Fruit fly (Drosophila melanogaster) whole organism, pupa: ENCODE results near the gene Fer1HCH.

Experiments
- CG10348 ChIP-seq: fragments of 200-800 bp; sonication (Bioruptor generic); IDR thresholded peaks from 2 replicates; pipeline ENCODE4 v1.3.6; 2022; ENCODE audit warnings: missing biosample characterization, missing genetic modification characterization
- CG12605 ChIP-seq: fragments of 200-800 bp; sonication (Bioruptor generic); IDR thresholded peaks from 2 replicates; pipeline ENCODE4 v1.3.6; 2022; ENCODE audit warnings: missing biosample characterization, missing genetic modification characterization
- CG13204 ChIP-seq: fragments of 200-800 bp; sonication (Bioruptor generic); optimal IDR thresholded peaks from 2 replicates; lab custom pipeline; 2018; ENCODE audit warnings: missing biosample characterization, mild to moderate bottlenecking, missing genetic modification characterization, moderate library complexity
- CG14655 ChIP-seq: fragments of 200-800 bp; sonication (Bioruptor generic); optimal IDR thresholded peaks from 3 replicates; lab custom pipeline; 2017; ENCODE audit warnings: mild to moderate bottlenecking, missing biosample characterization, missing genetic modification reagents, missing genetic modification characterization
- CG15710 ChIP-seq: fragments of 200-800 bp; sonication (Bioruptor generic); optimal IDR thresholded peaks from 2 replicates; lab custom pipeline; 2018; ENCODE audit warnings: missing biosample characterization, mild to moderate bottlenecking, missing genetic modification characterization, moderate library complexity
- CG17806 ChIP-seq: fragments of 200-800 bp; sonication (Bioruptor generic); optimal IDR thresholded peaks from 2 replicates; lab custom pipeline; 2018; ENCODE audit warnings: missing biosample characterization, mild to moderate bottlenecking, missing genetic modification characterization, moderate library complexity
- CG32121 ChIP-seq: fragments of 200-800 bp; sonication (Bioruptor generic); IDR thresholded peaks from 2 replicates; pipeline ENCODE4 v1.3.6; 2022; ENCODE audit warnings: missing biosample characterization, missing genetic modification characterization
- CG34367 ChIP-seq: fragments of 200-800 bp; sonication (Bioruptor generic); optimal IDR thresholded peaks from 2 replicates; lab custom pipeline; 2018; ENCODE audit warnings: missing biosample characterization, mild to moderate bottlenecking, missing genetic modification characterization
- CG4496 ChIP-seq: fragments of 200-800 bp; sonication (Bioruptor generic); IDR thresholded peaks from 3 replicates; pipeline ENCODE4 v1.3.6; 2022; ENCODE audit warnings: missing biosample characterization, missing genetic modification characterization
- CG8159 ChIP-seq: fragments of 200-800 bp; sonication (Bioruptor generic); optimal IDR thresholded peaks from 3 replicates; lab custom pipeline; 2018; ENCODE audit warnings: missing biosample characterization, mild to moderate bottlenecking, missing genetic modification characterization, moderate library complexity
- CG8301 ChIP-seq: fragments of 200-800 bp; sonication (Bioruptor generic); optimal IDR thresholded peaks from 2 replicates; lab custom pipeline; 2018; ENCODE audit warnings: missing biosample characterization, mild to moderate bottlenecking, missing genetic modification characterization
- CG9948 ChIP-seq: fragments of 200-800 bp; sonication (Bioruptor generic); optimal IDR thresholded peaks from 2 replicates; lab custom pipeline; 2018; ENCODE audit warnings: missing biosample characterization, mild to moderate bottlenecking, missing genetic modification characterization, moderate library complexity
- D1 ChIP-seq: fragments of 200-800 bp; sonication (Bioruptor generic); optimal IDR thresholded peaks from 2 replicates; lab custom pipeline; 2018; ENCODE audit warnings: missing biosample characterization, mild to moderate bottlenecking, missing genetic modification characterization, moderate library complexity
- EcR ChIP-seq: fragments of 200-800 bp; sonication (Bioruptor generic); optimal IDR thresholded peaks from 3 replicates; lab custom pipeline; 2019; ENCODE audit warnings: missing biosample characterization, missing genetic modification characterization, mild to moderate bottlenecking, moderate library complexity, missing genetic modification reagents
- Ets98B ChIP-seq: fragments of 200-800 bp; sonication (Bioruptor generic); IDR thresholded peaks from 2 replicates; pipeline ENCODE4 v1.3.6; 2022; ENCODE audit warnings: missing biosample characterization, missing genetic modification characterization
- Pif1A ChIP-seq: fragments of 200-800 bp; sonication (Bioruptor generic); optimal IDR thresholded peaks from 3 replicates; lab custom pipeline; 2016; ENCODE audit warnings: missing biosample characterization, missing genetic modification characterization
- Pif1B ChIP-seq: fragments of 200-800 bp; sonication (Bioruptor generic); optimal IDR thresholded peaks from 3 replicates; lab custom pipeline; 2016; ENCODE audit warnings: missing biosample characterization, missing genetic modification characterization
- Snoo ChIP-seq: fragments of 200-800 bp; sonication (Bioruptor generic); optimal IDR thresholded peaks from 3 replicates; lab custom pipeline; 2017; ENCODE audit warnings: missing biosample characterization, mild to moderate bottlenecking, missing genetic modification characterization, inconsistent platforms
- fd96Ca ChIP-seq: fragments of 200-800 bp; sonication (Bioruptor generic); IDR thresholded peaks from 3 replicates; pipeline ENCODE4 v1.3.6; 2022; ENCODE audit warnings: missing biosample characterization, missing genetic modification characterization
- gl ChIP-seq: fragments of 200-800 bp; sonication (Bioruptor generic); optimal IDR thresholded peaks from 2 replicates; lab custom pipeline; 2018; ENCODE audit warnings: missing biosample characterization, mild to moderate bottlenecking, missing genetic modification characterization
- rn ChIP-seq: fragments of 200-800 bp; sonication (Bioruptor generic); IDR thresholded peaks from 2 replicates; pipeline ENCODE4 v1.3.6; 2022; ENCODE audit warnings: missing biosample characterization, missing genetic modification characterization

Fer1HCH gene

dm6 chr3R:30338648-30339038 lies 49.3 kb downstream of the Fer1HCH start:
- no peak for TF ChIP-seq CG13204 (GFP tag; lab: Kevin White, UChicago)
- no peak for TF ChIP-seq Pif1B
- no peak for TF ChIP-seq CG34367
- TF ChIP-seq CG8301 (tag; lab: Kevin White, UChicago): peak; percentile 12
- peak; percentile 80 for TF ChIP-seq CG12605 (GFP tag; lab: Robert Waterston, UW)
- TF ChIP-seq gl (tag; lab: Kevin White, UChicago): no peak
- TF ChIP-seq Snoo (tag; lab: Kevin White, UChicago): no peak
- no peak for TF ChIP-seq CG15710 (tag; lab: Kevin White, UChicago)
- TF ChIP-seq CG17806 (tag; lab: Kevin White, UChicago): no peak
- TF ChIP-seq CG4496 (GFP tag; lab: Robert Waterston, UW): peak; percentile 91
- no peak for TF ChIP-seq CG9948 (tag; lab: Kevin White, UChicago)
- peak; percentile 44 for TF ChIP-seq rn (GFP tag; lab: Robert Waterston, UW)
- peak; percentile 81 for TF ChIP-seq CG32121 (GFP tag; lab: Robert Waterston, UW)
- peak; percentile 81 for TF ChIP-seq fd96Ca (GFP tag; lab: Robert Waterston, UW)
- TF ChIP-seq EcR (GFP tag; lab: Kevin White, UChicago): no peak
- no peak for TF ChIP-seq CG8159 (tag; lab: Kevin White, UChicago)
- peak; percentile 60 for TF ChIP-seq CG14655
- no peak for TF ChIP-seq Pif1A (GFP tag; lab: Kevin White, UChicago)
- no peak for TF ChIP-seq CG10348 (GFP tag; lab: Robert Waterston, UW)
- TF ChIP-seq Ets98B: peak; percentile 83
- TF ChIP-seq D1 (tag; lab: Kevin White, UChicago): no peak
- TF ChIP-seq, all 21 proteins: peak for 8

- TF ChIP-seq EcR (GFP tag; lab: Kevin White, UChicago) (peak; percentile 93), gl (tag; lab: Kevin White, UChicago) (no peak), Ets98B (peak; percentile 36; the same call in 1 of the 2 replicates), CG34367 (no peak), Snoo (tag; lab: Kevin White, UChicago) (no peak), CG8301 (tag; lab: Kevin White, UChicago) (peak; percentile 23), CG9948 (tag; lab: Kevin White, UChicago) (no peak), D1 (tag; lab: Kevin White, UChicago) (no peak), CG4496 (GFP tag; lab: Robert Waterston, UW) (peak; percentile 52; the same call in 2 of the 3 replicates), Pif1A (GFP tag; lab: Kevin White, UChicago) (no peak), CG13204 (GFP tag; lab: Kevin White, UChicago) (peak; percentile 31), fd96Ca (GFP tag; lab: Robert Waterston, UW) (peak; percentile 40; the same call in 1 of the 3 replicates), Pif1B (no peak), CG12605 (GFP tag; lab: Robert Waterston, UW) (no peak), CG14655 (no peak), rn (GFP tag; lab: Robert Waterston, UW) (no peak), CG32121 (GFP tag; lab: Robert Waterston, UW) (no peak), CG15710 (tag; lab: Kevin White, UChicago) (no peak), CG8159 (tag; lab: Kevin White, UChicago) (no peak), CG10348 (GFP tag; lab: Robert Waterston, UW) (no peak), CG17806 (tag; lab: Kevin White, UChicago) (no peak)
- TF ChIP-seq, all 21 proteins: peak for 6
These were observed 49.9 kb downstream of the Fer1HCH start for dm6 chr3R:30337919-30338647.

dm6 chr3R:30337448-30337847 lies 50.5 kb downstream of the Fer1HCH start:
- no peak for TF ChIP-seq rn (GFP tag; lab: Robert Waterston, UW)
- peak; percentile 28 for TF ChIP-seq CG14655
- TF ChIP-seq gl (tag; lab: Kevin White, UChicago): no peak
- no peak for TF ChIP-seq CG10348 (GFP tag; lab: Robert Waterston, UW)
- no peak for TF ChIP-seq CG13204 (GFP tag; lab: Kevin White, UChicago)
- TF ChIP-seq CG8301 (tag; lab: Kevin White, UChicago): peak; percentile 23
- TF ChIP-seq CG12605 (GFP tag; lab: Robert Waterston, UW): no peak

dm6 chr3R:30336100-30336499 lies 51.9 kb downstream of the Fer1HCH start:
- TF ChIP-seq Pif1B (peak; percentile 80), Pif1A (GFP tag; lab: Kevin White, UChicago) (peak; percentile 78), D1 (tag; lab: Kevin White, UChicago) (no peak), CG15710 (tag; lab: Kevin White, UChicago) (peak; percentile 80), CG4496 (GFP tag; lab: Robert Waterston, UW) (peak; percentile 82), Ets98B (peak; percentile 81), CG12605 (GFP tag; lab: Robert Waterston, UW) (peak; percentile 53; the same call in 1 of the 2 replicates), EcR (GFP tag; lab: Kevin White, UChicago) (peak; percentile 87), CG10348 (GFP tag; lab: Robert Waterston, UW) (no peak), CG32121 (GFP tag; lab: Robert Waterston, UW) (peak; percentile 73), CG8301 (tag; lab: Kevin White, UChicago) (peak; percentile 69), gl (tag; lab: Kevin White, UChicago) (peak; percentile 68), CG14655 (peak; percentile 74), CG9948 (tag; lab: Kevin White, UChicago) (peak; percentile 77), CG8159 (tag; lab: Kevin White, UChicago) (peak; percentile 90), Snoo (tag; lab: Kevin White, UChicago) (peak; percentile 54), CG34367 (peak; percentile 73), CG13204 (GFP tag; lab: Kevin White, UChicago) (peak; percentile 17), rn (GFP tag; lab: Robert Waterston, UW) (no peak), fd96Ca (GFP tag; lab: Robert Waterston, UW) (no peak), CG17806 (tag; lab: Kevin White, UChicago) (peak; percentile 85)
